Worm (Caenorhabditis elegans) whole organism, young adult: ENCODE results near the gene col-163.

Experiments used
- fkh-3 ChIP-seq: sonication (generic microtip); optimal IDR thresholded peaks from 2 replicates; lab custom pipeline; 2016; ENCODE audit warnings: mild to moderate bottlenecking, missing genetic modification characterization, missing compliant biosample characterization
- nfya-1 ChIP-seq: sonication (generic microtip); optimal IDR thresholded peaks from 2 replicates; lab custom pipeline; 2017; ENCODE audit warnings: antibody characterized with exemption, missing compliant biosample characterization, missing genetic modification characterization, borderline replicate concordance; ENCODE audit not compliant: insufficient read depth
- ztf-25 ChIP-seq: fragments of 200-800 bp; sonication (Bioruptor generic); IDR thresholded peaks from 2 replicates; pipeline ENCODE4 v1.3.6; 2022; ENCODE audit warnings: missing genetic modification reagents, missing genetic modification characterization, missing compliant biosample characterization

DNA sequence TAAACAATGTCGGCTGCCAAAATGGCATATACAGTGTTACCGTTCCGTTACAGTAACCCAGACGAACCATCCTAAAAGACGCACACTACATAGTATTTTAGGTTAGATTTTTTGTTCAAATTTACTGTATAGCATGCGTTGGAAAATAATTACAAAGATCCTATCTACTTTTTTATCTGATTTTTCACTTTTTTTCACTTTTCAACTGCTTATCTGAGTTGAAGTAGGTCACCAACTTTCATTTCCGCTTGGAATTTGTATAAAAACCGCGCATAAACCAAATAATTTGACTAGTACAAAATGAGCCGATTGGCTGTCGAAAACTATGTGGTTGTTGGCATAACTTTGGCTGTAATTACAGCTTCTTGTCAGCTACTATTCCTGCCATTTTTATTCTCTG, at the start of gene col-163:
- TF ChIP-seq ztf-25 (GFP tag; lab: Robert Waterston, UW) (no peak), fkh-3 (tag; lab: Kevin White, UChicago) (no peak), nfya-1 (tag; lab: Kevin White, UChicago) (no peak)
